Worm (Caenorhabditis elegans) whole organism, L2 larva: Measurements from ENCODE around the gene aakb-2.
A peak's percentile ranks its signal among the peaks of the same experiment; 100 is the strongest.

Experiments
- C34F6.9 ChIP-seq: fragments of 150-350 bp; optimal IDR thresholded peaks from 2 replicates; lab custom pipeline; 2014; ENCODE audit warnings: missing biosample characterization, missing genetic modification characterization
- F13H6.1 ChIP-seq: sonication (generic microtip); optimal IDR thresholded peaks from 2 replicates; lab custom pipeline; 2016; ENCODE audit warnings: missing genetic modification characterization, missing compliant biosample characterization
- R02D3.7 ChIP-seq: fragments of 150-350 bp; optimal IDR thresholded peaks from 2 replicates; lab custom pipeline; 2014; ENCODE audit warnings: missing biosample characterization, missing genetic modification characterization
- Y55F3AM.14 ChIP-seq: fragments of 200-800 bp; sonication (Bioruptor generic); optimal IDR thresholded peaks from 2 replicates; lab custom pipeline; 2018; ENCODE audit warnings: mild to moderate bottlenecking, missing genetic modification characterization, missing compliant biosample characterization
- ZK546.5 ChIP-seq: sonication (generic microtip); optimal IDR thresholded peaks from 2 replicates; lab custom pipeline; 2017; ENCODE audit warnings: missing biosample characterization, missing genetic modification characterization
- alr-1 ChIP-seq: fragments of 150-350 bp; optimal IDR thresholded peaks from 2 replicates; lab custom pipeline; 2014; ENCODE audit warnings: missing biosample characterization, missing genetic modification characterization
- aly-2 ChIP-seq: fragments of 150-350 bp; optimal IDR thresholded peaks from 2 replicates; lab custom pipeline; 2014; ENCODE audit warnings: missing biosample characterization, missing genetic modification characterization
- ama-1 ChIP-seq: fragments of 150-350 bp; optimal IDR thresholded peaks from 2 replicates; lab custom pipeline; 2018; ENCODE audit warnings: inconsistent platforms
- blmp-1 ChIP-seq: sonication (generic microtip); optimal IDR thresholded peaks from 2 replicates; lab custom pipeline; 2017; ENCODE audit warnings: missing genetic modification characterization, mild to moderate bottlenecking, missing compliant biosample characterization, antibody characterized with exemption, moderate library complexity; ENCODE audit not compliant: insufficient read depth
- ceh-16 ChIP-seq: fragments of 150-350 bp; optimal IDR thresholded peaks from 2 replicates; lab custom pipeline; 2014; ENCODE audit warnings: missing biosample characterization, missing genetic modification characterization
- ceh-82 ChIP-seq: fragments of 150-350 bp; optimal IDR thresholded peaks from 2 replicates; lab custom pipeline; 2014; ENCODE audit warnings: missing biosample characterization, missing genetic modification characterization
- crh-2 ChIP-seq: sonication (generic microtip); optimal IDR thresholded peaks from 2 replicates; lab custom pipeline; 2017; ENCODE audit warnings: missing biosample characterization, missing genetic modification characterization
- egl-27 ChIP-seq: sonication (generic microtip); optimal IDR thresholded peaks from 3 replicates; lab custom pipeline; 2017; ENCODE audit warnings: missing biosample characterization, missing genetic modification reagents, missing genetic modification characterization
- elt-1 ChIP-seq: fragments of 150-350 bp; optimal IDR thresholded peaks from 2 replicates; lab custom pipeline; 2014; ENCODE audit warnings: missing biosample characterization, missing genetic modification characterization
- fos-1 ChIP-seq: fragments of 150-350 bp; optimal IDR thresholded peaks from 2 replicates; lab custom pipeline; 2014; ENCODE audit warnings: missing biosample characterization, missing genetic modification characterization
- gmeb-1 ChIP-seq: fragments of 150-350 bp; optimal IDR thresholded peaks from 2 replicates; lab custom pipeline; 2014; ENCODE audit warnings: missing biosample characterization, missing genetic modification characterization
- lin-11 ChIP-seq: fragments of 150-350 bp; sonication (generic microtip); optimal IDR thresholded peaks from 2 replicates; lab custom pipeline; 2014; ENCODE audit warnings: missing biosample characterization, missing genetic modification characterization, inconsistent platforms, mixed read lengths
- lin-13 ChIP-seq: fragments of 150-350 bp; optimal IDR thresholded peaks from 2 replicates; lab custom pipeline; 2014; ENCODE audit warnings: missing biosample characterization, missing genetic modification reagents, missing genetic modification characterization
- lin-39 ChIP-seq: fragments of 150-350 bp; optimal IDR thresholded peaks from 2 replicates; lab custom pipeline; 2014; ENCODE audit warnings: missing biosample characterization, missing genetic modification reagents, missing genetic modification characterization
- lsy-2 ChIP-seq, 2 experiments: fragments of 150-350 bp in 1 of 2; sonication (generic microtip) in 1 of 2; optimal IDR thresholded peaks; 2 replicates each; lab custom pipeline; 2014 to 2017; ENCODE audit warnings: missing biosample characterization in 2 of 2, missing genetic modification characterization in 2 of 2
- mab-5 ChIP-seq: fragments of 150-350 bp; optimal IDR thresholded peaks from 2 replicates; lab custom pipeline; 2014; ENCODE audit warnings: missing biosample characterization, missing genetic modification characterization
- mbf-1 ChIP-seq: sonication (generic microtip); optimal IDR thresholded peaks from 2 replicates; lab custom pipeline; 2017; ENCODE audit warnings: missing biosample characterization, missing genetic modification characterization
- mdl-1 ChIP-seq, 2 experiments: fragments of 150-350 bp in 1 of 2; sonication (generic microtip) in 1 of 2; optimal IDR thresholded peaks; 2 replicates each; lab custom pipeline; 2017; ENCODE audit warnings: missing biosample characterization in 2 of 2, missing genetic modification characterization in 2 of 2
- nhr-10 ChIP-seq: sonication (generic microtip); optimal IDR thresholded peaks from 2 replicates; lab custom pipeline; 2017; ENCODE audit warnings: missing biosample characterization, missing genetic modification characterization
- nhr-11 ChIP-seq: fragments of 150-350 bp; optimal IDR thresholded peaks from 2 replicates; lab custom pipeline; 2014; ENCODE audit warnings: missing biosample characterization, missing genetic modification characterization
- nhr-12 ChIP-seq: fragments of 150-350 bp; optimal IDR thresholded peaks from 2 replicates; lab custom pipeline; 2014; ENCODE audit warnings: missing biosample characterization, missing genetic modification characterization
- nhr-129 ChIP-seq: fragments of 150-350 bp; optimal IDR thresholded peaks from 2 replicates; lab custom pipeline; 2014; ENCODE audit warnings: missing biosample characterization, missing genetic modification characterization
- nhr-21 ChIP-seq: fragments of 150-350 bp; optimal IDR thresholded peaks from 2 replicates; lab custom pipeline; 2014; ENCODE audit warnings: missing biosample characterization, missing genetic modification characterization
- nhr-23 ChIP-seq: fragments of 150-350 bp; optimal IDR thresholded peaks from 2 replicates; lab custom pipeline; 2014; ENCODE audit warnings: missing biosample characterization, missing genetic modification reagents, missing genetic modification characterization
- nhr-237 ChIP-seq: fragments of 150-350 bp; optimal IDR thresholded peaks from 2 replicates; lab custom pipeline; 2014; ENCODE audit warnings: missing biosample characterization, missing genetic modification characterization
- nhr-25 ChIP-seq: fragments of 150-350 bp; sonication (generic microtip); optimal IDR thresholded peaks from 3 replicates; lab custom pipeline; 2014; ENCODE audit warnings: missing biosample characterization, missing genetic modification characterization
- nhr-6 ChIP-seq: fragments of 150-350 bp; optimal IDR thresholded peaks from 2 replicates; lab custom pipeline; 2014; ENCODE audit warnings: missing biosample characterization, missing genetic modification characterization
- nhr-77 ChIP-seq: fragments of 150-350 bp; optimal IDR thresholded peaks from 2 replicates; lab custom pipeline; 2014; ENCODE audit warnings: missing biosample characterization, missing genetic modification characterization
- peb-1 ChIP-seq: fragments of 150-350 bp; optimal IDR thresholded peaks from 2 replicates; lab custom pipeline; 2014; ENCODE audit warnings: missing biosample characterization, missing genetic modification characterization
- sem-4 ChIP-seq: fragments of 150-350 bp; optimal IDR thresholded peaks from 2 replicates; lab custom pipeline; 2014; ENCODE audit warnings: missing biosample characterization, missing genetic modification reagents, missing genetic modification characterization
- skn-1 ChIP-seq: sonication (generic microtip); optimal IDR thresholded peaks from 2 replicates; lab custom pipeline; 2017; ENCODE audit warnings: missing biosample characterization, missing genetic modification characterization
- sma-3 ChIP-seq: sonication (generic microtip); optimal IDR thresholded peaks from 2 replicates; lab custom pipeline; 2016; ENCODE audit warnings: missing genetic modification reagents, missing genetic modification characterization, missing compliant biosample characterization
- sma-9 ChIP-seq, 2 experiments: fragments of 150-350 bp in 1 of 2; sonication (generic microtip) in 1 of 2; optimal IDR thresholded peaks; 2 replicates each; lab custom pipeline; 2014 to 2016; ENCODE audit warnings: missing genetic modification characterization in 2 of 2, mild to moderate bottlenecking in 1 of 2, missing biosample characterization in 1 of 2, missing compliant biosample characterization in 1 of 2, missing genetic modification reagents in 1 of 2, moderate library complexity in 1 of 2
- snpc-4 ChIP-seq: fragments of 150-350 bp; optimal IDR thresholded peaks from 2 replicates; lab custom pipeline; 2014; ENCODE audit warnings: missing biosample characterization, missing genetic modification characterization
- unc-39 ChIP-seq: fragments of 150-350 bp; optimal IDR thresholded peaks from 2 replicates; lab custom pipeline; 2014; ENCODE audit warnings: missing biosample characterization, missing genetic modification characterization
- unc-62 ChIP-seq: fragments of 150-350 bp; optimal IDR thresholded peaks from 2 replicates; lab custom pipeline; 2014; ENCODE audit warnings: missing biosample characterization, missing genetic modification reagents, missing genetic modification characterization
- zag-1 ChIP-seq: fragments of 150-350 bp; optimal IDR thresholded peaks from 2 replicates; lab custom pipeline; 2014; ENCODE audit warnings: missing biosample characterization, missing genetic modification characterization
- ztf-1 ChIP-seq: fragments of 200-800 bp; sonication (Bioruptor generic); conservative IDR thresholded peaks from 2 replicates; pipeline ENCODE4 v1.3.6; 2022; ENCODE audit warnings: missing genetic modification characterization, missing compliant biosample characterization
- ztf-11 ChIP-seq: sonication (generic microtip); optimal IDR thresholded peaks from 2 replicates; lab custom pipeline; 2017; ENCODE audit warnings: missing biosample characterization, missing genetic modification characterization
- ztf-4 ChIP-seq: fragments of 150-350 bp; optimal IDR thresholded peaks from 2 replicates; lab custom pipeline; 2014; ENCODE audit warnings: missing biosample characterization, missing genetic modification characterization

The aakb-2 gene

DNA sequence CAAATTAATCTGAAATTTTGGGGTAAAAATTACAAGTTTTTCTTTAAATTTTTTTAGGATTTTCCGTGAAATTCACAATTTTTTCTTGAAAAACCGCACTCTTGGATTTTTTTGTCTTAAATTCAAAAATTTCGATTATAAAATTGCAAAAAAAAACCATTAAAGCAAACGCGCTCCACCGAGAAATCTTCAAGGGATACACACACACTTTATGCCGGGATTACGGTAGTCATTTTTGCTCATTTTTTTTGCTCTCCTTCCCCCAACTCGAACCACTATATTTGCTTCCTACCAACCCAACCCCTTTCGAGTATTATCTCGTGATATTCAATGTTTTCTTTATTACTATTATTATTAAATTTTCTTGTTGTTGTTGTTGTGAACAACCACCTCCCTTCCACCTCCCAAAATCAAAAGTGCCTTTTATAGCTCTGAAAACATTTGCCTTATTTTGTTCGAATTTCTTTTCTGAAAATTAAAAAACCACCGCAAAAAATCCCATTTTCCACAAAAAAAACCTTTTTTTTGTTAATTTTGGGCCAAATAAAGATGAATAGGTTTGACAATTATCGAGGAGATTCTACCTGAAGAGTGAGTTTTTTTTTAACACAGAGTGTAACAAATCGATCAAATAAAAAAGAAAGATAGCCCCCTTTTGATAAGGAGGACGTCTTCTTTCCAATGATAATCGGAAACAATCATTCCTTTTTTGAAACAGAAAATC, 14.9 kb downstream of the aakb-2 start, which contains the start of gene Y47D3A.32:
Gene Y47D3A.32, plus strand, starts transcription at position 674 of the 724 bp plus-strand sequence.
- TF ChIP-seq C34F6.9 (tag; lab: Kevin White, UChicago) (no peak), nhr-77 (tag; lab: Kevin White, UChicago) (no peak), R02D3.7 (tag; lab: Kevin White, UChicago) (no peak), ZK546.5 (tag; lab: Kevin White, UChicago) (no peak), mdl-1 (tag; optimal IDR thresholded peaks at IDR 0.05; lab: Kevin White, UChicago) (no peak), nhr-129 (tag; lab: Kevin White, UChicago) (no peak), mbf-1 (tag; lab: Kevin White, UChicago) (no peak), ceh-16 (no peak), fos-1 (no peak), ama-1 (lab: Kevin White, UChicago) (no peak), nhr-25 (tag; lab: Kevin White, UChicago) (no peak), lin-39 (tag; lab: Kevin White, UChicago) (no peak), nhr-237 (tag; lab: Kevin White, UChicago) (no peak), skn-1 (tag; lab: Kevin White, UChicago) (no peak), ztf-4 (no peak)
- TF ChIP-seq, all 48 proteins: peak for 0

DNA sequence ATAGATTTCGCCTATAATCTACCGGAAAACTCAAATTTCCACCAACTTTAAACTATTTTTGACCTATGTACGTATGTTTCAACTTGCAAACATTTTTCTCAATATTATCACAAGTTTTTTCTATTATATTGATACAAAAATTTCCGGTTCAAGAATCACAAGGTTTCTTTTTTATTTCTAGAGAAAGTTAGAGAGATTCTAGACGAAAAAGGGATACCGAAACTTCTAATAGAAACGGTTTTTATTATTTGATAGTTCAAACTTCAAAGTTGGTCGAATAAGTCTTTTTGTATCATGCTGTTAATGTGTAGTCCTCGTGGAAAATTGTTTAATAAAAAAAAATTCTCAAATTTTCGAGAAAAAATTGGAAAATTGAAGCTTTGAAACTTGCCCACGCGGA, 18.1 kb downstream of the aakb-2 start:
- no peak for TF ChIP-seq nhr-6 (tag; lab: Kevin White, UChicago)
- TF ChIP-seq unc-62 (GFP tag; lab: Kevin White, UChicago), result no peak
- no peak for TF ChIP-seq ceh-82
- TF ChIP-seq nhr-11, result no peak
- no peak for TF ChIP-seq zag-1 (tag; lab: Kevin White, UChicago)
- TF ChIP-seq F13H6.1 (tag; lab: Kevin White, UChicago), result no peak
- no peak for TF ChIP-seq lsy-2 (tag; optimal IDR thresholded peaks at IDR 0.05; lab: Kevin White, UChicago)
- TF ChIP-seq nhr-10 (tag; lab: Kevin White, UChicago), result no peak
- TF ChIP-seq mbf-1 (tag; lab: Kevin White, UChicago), result no peak
- no peak for TF ChIP-seq skn-1 (tag; lab: Kevin White, UChicago)
- TF ChIP-seq lin-39 (tag; lab: Kevin White, UChicago), result no peak
- TF ChIP-seq sem-4 (tag; lab: Kevin White, UChicago), result no peak
- TF ChIP-seq R02D3.7 (tag; lab: Kevin White, UChicago), result no peak
- no peak for TF ChIP-seq Y55F3AM.14 (GFP tag; lab: Kevin White, UChicago)
- TF ChIP-seq ztf-4, result no peak
- TF ChIP-seq sma-3 (GFP tag; lab: Kevin White, UChicago), result peak; percentile 23
- no peak for TF ChIP-seq ZK546.5 (tag; lab: Kevin White, UChicago)
- TF ChIP-seq mdl-1 (tag; optimal IDR thresholded peaks at IDR 0.05; lab: Kevin White, UChicago), result no peak
- TF ChIP-seq nhr-23 (tag; lab: Kevin White, UChicago), result no peak
- TF ChIP-seq unc-39, result no peak
- TF ChIP-seq nhr-21 (tag; lab: Kevin White, UChicago), result peak; percentile 38
- TF ChIP-seq peb-1 (tag; lab: Kevin White, UChicago), result no peak
- TF ChIP-seq mab-5, result no peak
- no peak for TF ChIP-seq nhr-12
- no peak for TF ChIP-seq aly-2
- no peak for TF ChIP-seq ama-1 (lab: Kevin White, UChicago)
- no peak for TF ChIP-seq nhr-237 (tag; lab: Kevin White, UChicago)
- TF ChIP-seq nhr-25 (tag; lab: Kevin White, UChicago), result peak; percentile 82
- TF ChIP-seq alr-1 (tag; lab: Kevin White, UChicago), result no peak
- peak; percentile 75 for TF ChIP-seq sma-9 (GFP tag; optimal IDR thresholded peaks at IDR 0.05; lab: Kevin White, UChicago)
- TF ChIP-seq sma-9 (tag; optimal IDR thresholded peaks at IDR 0.05; lab: Kevin White, UChicago), result no peak
- no peak for TF ChIP-seq lin-11 (tag; lab: Kevin White, UChicago)
- TF ChIP-seq C34F6.9 (tag; lab: Kevin White, UChicago), result no peak
- no peak for TF ChIP-seq snpc-4
- TF ChIP-seq blmp-1 (tag; lab: Kevin White, UChicago), result peak; percentile 70
- no peak for TF ChIP-seq nhr-77 (tag; lab: Kevin White, UChicago)
- TF ChIP-seq fos-1, result no peak
- no peak for TF ChIP-seq nhr-129 (tag; lab: Kevin White, UChicago)
- TF ChIP-seq egl-27 (tag; lab: Kevin White, UChicago), result no peak
- no peak for TF ChIP-seq elt-1 (tag; lab: Kevin White, UChicago)
- TF ChIP-seq ztf-11 (tag; lab: Kevin White, UChicago), result no peak
- TF ChIP-seq ztf-1, result no peak
- peak; percentile 23 for TF ChIP-seq gmeb-1 (tag; lab: Kevin White, UChicago)
- no peak for TF ChIP-seq lin-13 (GFP tag; lab: Kevin White, UChicago)
- no peak for TF ChIP-seq crh-2 (tag; lab: Kevin White, UChicago)
